Worm (Caenorhabditis elegans): ENCODE data around the gene trip-4.

trip-4 gene

ce11 chrII:15026389-15026788, 12.8 kb upstream of the trip-4 start:
- no peak for TF ChIP-seq elt-4 (tag; optimal IDR thresholded peaks at IDR 0.05)
- TF ChIP-seq odd-2 (tag; optimal IDR thresholded peaks at IDR 0.05) = no peak
- TF ChIP-seq ceh-18 (tag; optimal IDR thresholded peaks at IDR 0.05) = no peak
- TF ChIP-seq T23F11.4 (GFP tag; optimal IDR thresholded peaks at IDR 0.05) = no peak
- TF ChIP-seq ceh-2 (tag; optimal IDR thresholded peaks at IDR 0.05) = no peak
- TF ChIP-seq lim-6 (tag; optimal IDR thresholded peaks at IDR 0.05) = no peak
- no peak for TF ChIP-seq gmeb-2 (tag; optimal IDR thresholded peaks at IDR 0.05)
- no peak for TF ChIP-seq unc-3 (GFP tag; conservative IDR thresholded peaks at IDR 0.05)
- no peak for TF ChIP-seq unc-3 (tag; optimal IDR thresholded peaks at IDR 0.05)
- TF ChIP-seq npax-4 (tag; optimal IDR thresholded peaks at IDR 0.05) = no peak
- TF ChIP-seq sox-4 (tag; optimal IDR thresholded peaks at IDR 0.05) = no peak
- TF ChIP-seq pat-9 (tag; optimal IDR thresholded peaks at IDR 0.05) = no peak
- no peak for TF ChIP-seq pha-4 (tag; optimal IDR thresholded peaks at IDR 0.05)
- TF ChIP-seq ceh-9 (tag; optimal IDR thresholded peaks at IDR 0.05) = no peak
- no peak for TF ChIP-seq fkh-10 (GFP tag; optimal IDR thresholded peaks at IDR 0.05)
- no peak for TF ChIP-seq K02D7.2 (tag; optimal IDR thresholded peaks at IDR 0.05)
- TF ChIP-seq ztf-16 (tag; optimal IDR thresholded peaks at IDR 0.05) = no peak
- no peak for TF ChIP-seq pag-3 (tag; optimal IDR thresholded peaks at IDR 0.05; ENCODE audit: borderline replicate concordance)
- TF ChIP-seq mec-3 (tag; optimal IDR thresholded peaks at IDR 0.05; ENCODE audit: borderline replicate concordance) = no peak
- TF ChIP-seq C38D4.7 (GFP tag; optimal IDR thresholded peaks at IDR 0.05) = no peak

ce11 chrII:15037782-15038181, 1.4 kb upstream of the trip-4 start, which contains the start of gene Y53F4B.14:
Gene Y53F4B.14 (plus strand): TSS chrII:15037991.
- no peak for TF ChIP-seq fkh-6 (tag; optimal IDR thresholded peaks at IDR 0.05)
- no peak for TF ChIP-seq rnt-1 (tag; optimal IDR thresholded peaks at IDR 0.05)
- no peak for TF ChIP-seq gmeb-2 (tag; optimal IDR thresholded peaks at IDR 0.05)
- no peak for TF ChIP-seq zip-5 (tag; optimal IDR thresholded peaks at IDR 0.05)
- TF ChIP-seq hlh-15 (tag; optimal IDR thresholded peaks at IDR 0.05) = no peak
- no peak for TF ChIP-seq ceh-6 (GFP tag; optimal IDR thresholded peaks at IDR 0.05)
- TF ChIP-seq che-1 (tag; optimal IDR thresholded peaks at IDR 0.05) = no peak
- no peak for TF ChIP-seq hlh-8 (tag; optimal IDR thresholded peaks at IDR 0.05)
- TF ChIP-seq mec-3 (tag; optimal IDR thresholded peaks at IDR 0.05; ENCODE audit: borderline replicate concordance) = no peak
- TF ChIP-seq ceh-22 (tag; optimal IDR thresholded peaks at IDR 0.05) = no peak
- no peak for TF ChIP-seq fax-1 (tag; optimal IDR thresholded peaks at IDR 0.05)
- TF ChIP-seq eyg-1 (tag; optimal IDR thresholded peaks at IDR 0.05) = no peak
- no peak for TF ChIP-seq fkh-10 (GFP tag; optimal IDR thresholded peaks at IDR 0.05)

ce11 chrII:15042310-15042709, 3.1 kb downstream of the trip-4 start:
- TF ChIP-seq sox-4 (tag; optimal IDR thresholded peaks at IDR 0.05) (no peak), ceh-34 (tag; optimal IDR thresholded peaks at IDR 0.05) (no peak), Y22D7AL.16 (tag; optimal IDR thresholded peaks at IDR 0.05) (no peak), pax-1 (tag; optimal IDR thresholded peaks at IDR 0.05) (no peak), madf-2 (tag; optimal IDR thresholded peaks at IDR 0.05) (no peak), ceh-31 (tag; optimal IDR thresholded peaks at IDR 0.05) (no peak), ceh-48 (tag; optimal IDR thresholded peaks at IDR 0.05) (no peak), dmd-4 (tag; optimal IDR thresholded peaks at IDR 0.05; ENCODE audit: borderline replicate concordance) (no peak), F13H6.1 (tag; optimal IDR thresholded peaks at IDR 0.05) (no peak), fkh-6 (tag; optimal IDR thresholded peaks at IDR 0.05) (no peak), ceh-22 (tag; optimal IDR thresholded peaks at IDR 0.05) (no peak), lim-6 (tag; optimal IDR thresholded peaks at IDR 0.05) (no peak), ttx-3 (tag; optimal IDR thresholded peaks at IDR 0.05) (no peak)

ce11 chrII:15042783-15043182, 3.6 kb downstream of the trip-4 start:
- TF ChIP-seq ceh-31 (tag; optimal IDR thresholded peaks at IDR 0.05) (peak; percentile 1), ceh-18 (tag; optimal IDR thresholded peaks at IDR 0.05) (peak; percentile 24)
